Worm (Caenorhabditis elegans): ENCODE results near the gene F09F7.5.

The F09F7.5 gene

ce11 chrIII:5546309-5546708 is 478 bp upstream of the F09F7.5 start:
- no peak for TF ChIP-seq pqm-1 (tag; optimal IDR thresholded peaks at IDR 0.05)
- TF ChIP-seq K09A11.1 (tag; optimal IDR thresholded peaks at IDR 0.05; ENCODE audit: insufficient read depth), result no peak
- no peak for TF ChIP-seq unc-3 (GFP tag; conservative IDR thresholded peaks at IDR 0.05)
- no peak for TF ChIP-seq unc-3 (tag; optimal IDR thresholded peaks at IDR 0.05)
- no peak for TF ChIP-seq ttx-3 (tag; optimal IDR thresholded peaks at IDR 0.05)
- TF ChIP-seq eyg-1 (tag; optimal IDR thresholded peaks at IDR 0.05), result no peak
- TF ChIP-seq pax-1 (tag; optimal IDR thresholded peaks at IDR 0.05), result no peak
- TF ChIP-seq pha-2 (tag; optimal IDR thresholded peaks at IDR 0.05), result no peak
- TF ChIP-seq hlh-30 (tag; optimal IDR thresholded peaks at IDR 0.05; ENCODE audit: insufficient read depth), result no peak
- no peak for TF ChIP-seq ceh-9 (tag; optimal IDR thresholded peaks at IDR 0.05)
- TF ChIP-seq fax-1 (tag; optimal IDR thresholded peaks at IDR 0.05), result no peak
- no peak for TF ChIP-seq nfya-1 (tag; optimal IDR thresholded peaks at IDR 0.05)
- TF ChIP-seq tbx-7 (tag; optimal IDR thresholded peaks at IDR 0.05), result no peak
- no peak for TF ChIP-seq unc-42 (tag; optimal IDR thresholded peaks at IDR 0.05)
- no peak for TF ChIP-seq ets-4 (tag; optimal IDR thresholded peaks at IDR 0.05)
- TF ChIP-seq fkh-6 (tag; optimal IDR thresholded peaks at IDR 0.05), result no peak
- TF ChIP-seq ceh-6 (GFP tag; optimal IDR thresholded peaks at IDR 0.05), result no peak

- TF ChIP-seq npax-4 (tag; optimal IDR thresholded peaks at IDR 0.05) (no peak), gmeb-2 (tag; optimal IDR thresholded peaks at IDR 0.05) (no peak)
Observed at ce11 chrIII:5550193-5550592, 3.4 kb downstream of the F09F7.5 start.

ce11 chrIII:5550844-5551243 is 4.1 kb downstream of the F09F7.5 start:
- TF ChIP-seq ceh-18 (tag; optimal IDR thresholded peaks at IDR 0.05) (no peak), K02D7.2 (tag; optimal IDR thresholded peaks at IDR 0.05) (no peak), unc-3 (GFP tag; conservative IDR thresholded peaks at IDR 0.05) (no peak), unc-3 (tag; optimal IDR thresholded peaks at IDR 0.05) (no peak), ama-1 (optimal IDR thresholded peaks at IDR 0.05) (no peak), K09A11.1 (tag; optimal IDR thresholded peaks at IDR 0.05; ENCODE audit: insufficient read depth) (no peak), unc-86 (tag; optimal IDR thresholded peaks at IDR 0.05) (no peak), che-1 (tag; optimal IDR thresholded peaks at IDR 0.05) (no peak), ceh-34 (tag; optimal IDR thresholded peaks at IDR 0.05) (no peak), sdc-2 (tag; optimal IDR thresholded peaks at IDR 0.05) (no peak), Y22D7AL.16 (tag; optimal IDR thresholded peaks at IDR 0.05) (no peak), C08G9.2 (tag; optimal IDR thresholded peaks at IDR 0.05) (no peak), ceh-6 (GFP tag; optimal IDR thresholded peaks at IDR 0.05) (no peak), fax-1 (tag; optimal IDR thresholded peaks at IDR 0.05) (no peak), hlh-13 (GFP tag; optimal IDR thresholded peaks at IDR 0.05) (no peak), ceh-31 (tag; optimal IDR thresholded peaks at IDR 0.05) (no peak), pat-9 (tag; optimal IDR thresholded peaks at IDR 0.05) (no peak), pag-3 (tag; optimal IDR thresholded peaks at IDR 0.05; ENCODE audit: borderline replicate concordance) (no peak), npax-4 (tag; optimal IDR thresholded peaks at IDR 0.05) (no peak), gmeb-2 (tag; optimal IDR thresholded peaks at IDR 0.05) (no peak)

- TF ChIP-seq ceh-22 (tag; optimal IDR thresholded peaks at IDR 0.05) (no peak), ceh-18 (tag; optimal IDR thresholded peaks at IDR 0.05) (peak; percentile 56), ceh-45 (GFP tag; IDR thresholded peaks at IDR 0.05) (no peak), unc-55 (GFP tag; optimal IDR thresholded peaks at IDR 0.05) (peak; percentile 7), ceh-19 (GFP tag; optimal IDR thresholded peaks at IDR 0.05) (no peak), ets-4 (tag; optimal IDR thresholded peaks at IDR 0.05) (no peak), pha-4 (tag; optimal IDR thresholded peaks at IDR 0.05) (no peak), ceh-9 (tag; optimal IDR thresholded peaks at IDR 0.05) (no peak), ref-2 (tag; optimal IDR thresholded peaks at IDR 0.05) (no peak), syd-9 (tag; optimal IDR thresholded peaks at IDR 0.05) (no peak), hlh-30 (tag; optimal IDR thresholded peaks at IDR 0.05; ENCODE audit: insufficient read depth) (peak; percentile 31), fkh-10 (GFP tag; optimal IDR thresholded peaks at IDR 0.05) (no peak)
Observed at ce11 chrIII:5552072-5552667, 5.4 kb downstream of the F09F7.5 start, which contains the start of gene F09F7.6. Gene F09F7.6, minus strand, starts transcription at chrIII:5552135.

Measured in whole organism, late embryonic.